Fruit fly (Drosophila melanogaster) whole organism: ENCODE data around the gene CenB1A.
A peak's percentile ranks its signal among the peaks of the same experiment; 100 is the strongest.

Experiments
- CG8478 ChIP-seq: fragments of >200 bp; optimal IDR thresholded peaks from 2 replicates; lab custom pipeline; 2018; ENCODE audit warnings: inconsistent platforms
- Dll ChIP-seq: fragments of >200 bp; optimal IDR thresholded peaks from 2 replicates; lab custom pipeline; 2017
- EcR ChIP-seq, 2 experiments: fragments of >200 bp; optimal IDR thresholded peaks; 2 replicates each; lab custom pipeline; 2017; ENCODE audit warnings: missing biosample characterization in 2 of 2, missing genetic modification characterization in 2 of 2, missing genetic modification reagents in 2 of 2
- pan ChIP-seq: fragments of >200 bp; optimal IDR thresholded peaks from 2 replicates; lab custom pipeline; 2017
- psq ChIP-seq: fragments of >200 bp; optimal IDR thresholded peaks from 2 replicates; lab custom pipeline; 2017
- usp ChIP-seq: fragments of >200 bp; optimal IDR thresholded peaks from 2 replicates; lab custom pipeline; 2017; ENCODE audit warnings: missing biosample characterization, missing genetic modification characterization, mixed read lengths

The CenB1A gene

DNA sequence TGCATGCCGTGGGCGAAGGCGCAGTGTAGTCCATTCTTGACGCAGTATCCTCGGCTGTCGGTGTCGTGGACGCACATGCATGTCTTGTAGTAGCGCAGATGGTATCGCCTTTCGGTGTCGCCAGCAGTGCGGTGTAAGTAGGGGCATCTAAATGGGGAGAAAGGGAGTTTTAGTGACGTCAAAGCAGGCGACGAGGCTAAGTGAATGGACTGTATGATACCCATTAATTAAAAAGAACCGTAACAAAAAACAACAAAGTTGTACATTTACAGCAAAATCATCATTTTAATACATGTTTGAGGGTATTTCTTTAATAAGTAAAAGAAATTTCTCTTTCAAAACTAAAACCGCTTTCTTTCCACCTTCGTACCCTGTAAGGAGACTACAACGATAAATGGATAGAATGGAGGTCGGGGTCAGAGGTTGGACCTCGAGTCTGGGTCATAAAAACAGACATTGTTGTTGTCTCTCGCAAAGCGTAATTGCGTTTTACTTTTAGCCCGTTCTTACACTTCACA is 38.2 kb downstream of the CenB1A start:
- no peak for TF ChIP-seq Dll (lab: Kevin White, UChicago)
- no peak for TF ChIP-seq pan (lab: Kevin White, UChicago)
- TF ChIP-seq usp (GFP tag; lab: Kevin White, UChicago): no peak
- TF ChIP-seq EcR (GFP tag; optimal IDR thresholded peaks at IDR 0.05; lab: Kevin White, UChicago): no peak

DNA sequence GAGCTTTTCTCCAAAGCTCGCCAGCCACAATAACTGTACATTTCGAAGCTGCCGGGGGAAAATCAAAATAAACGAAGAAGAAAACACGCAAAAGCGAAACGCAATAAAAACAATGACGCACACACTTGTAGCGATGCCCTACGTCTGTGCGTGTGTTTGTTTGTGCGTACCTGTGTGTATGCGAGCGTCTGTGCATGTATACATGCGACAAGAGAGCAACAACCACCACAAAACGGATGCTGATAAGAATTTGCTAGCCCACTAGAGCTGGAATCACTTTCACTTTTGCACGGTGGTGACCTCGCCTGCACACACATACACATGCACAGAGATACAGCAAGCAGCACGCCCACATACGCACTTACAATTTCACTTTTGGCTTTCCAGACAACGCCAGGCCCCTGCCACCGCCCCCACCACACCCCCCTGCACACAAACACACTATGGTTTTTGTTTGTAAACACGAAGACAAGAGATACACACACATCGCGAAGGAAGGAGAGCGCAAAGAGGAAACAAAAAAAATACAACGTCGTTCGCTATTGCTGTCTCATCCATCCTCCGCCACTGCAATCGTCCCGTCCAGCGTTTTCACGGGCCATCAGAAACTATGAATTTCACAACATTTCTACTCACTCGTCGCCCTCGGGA is 38.8 kb downstream of the CenB1A start:
- TF ChIP-seq CG8478 (lab: Kevin White, UChicago) (peak; percentile 63), usp (GFP tag; lab: Kevin White, UChicago) (no peak), pan (lab: Kevin White, UChicago) (no peak), EcR (GFP tag; optimal IDR thresholded peaks at IDR 0.05; lab: Kevin White, UChicago) (peak in 1 of 2 experiments; percentile 80), Dll (lab: Kevin White, UChicago) (no peak), psq (lab: Kevin White, UChicago) (no peak)

- TF ChIP-seq usp (GFP tag; lab: Kevin White, UChicago) (no peak), psq (lab: Kevin White, UChicago) (no peak), EcR (GFP tag; optimal IDR thresholded peaks at IDR 0.05; lab: Kevin White, UChicago) (no peak), Dll (lab: Kevin White, UChicago) (no peak), pan (lab: Kevin White, UChicago) (no peak), CG8478 (lab: Kevin White, UChicago) (no peak)
Measured at dm6 chr3R:23157664-23158151, 39.5 kb downstream of the CenB1A start, which contains the start of gene unk. unk (minus strand) TSS chr3R:23157862.

dm6 chr3R:23159289-23159956 is 41.2 kb downstream of the CenB1A start, which contains the start of gene VhaAC39-2:
VhaAC39-2 (minus strand) TSS chr3R:23159316.
- no peak for TF ChIP-seq psq (lab: Kevin White, UChicago)
- TF ChIP-seq Dll (lab: Kevin White, UChicago): no peak
- no peak for TF ChIP-seq pan (lab: Kevin White, UChicago)
- TF ChIP-seq usp (GFP tag; lab: Kevin White, UChicago): no peak
- TF ChIP-seq CG8478 (lab: Kevin White, UChicago): no peak
- TF ChIP-seq EcR (GFP tag; optimal IDR thresholded peaks at IDR 0.05; lab: Kevin White, UChicago): no peak

DNA sequence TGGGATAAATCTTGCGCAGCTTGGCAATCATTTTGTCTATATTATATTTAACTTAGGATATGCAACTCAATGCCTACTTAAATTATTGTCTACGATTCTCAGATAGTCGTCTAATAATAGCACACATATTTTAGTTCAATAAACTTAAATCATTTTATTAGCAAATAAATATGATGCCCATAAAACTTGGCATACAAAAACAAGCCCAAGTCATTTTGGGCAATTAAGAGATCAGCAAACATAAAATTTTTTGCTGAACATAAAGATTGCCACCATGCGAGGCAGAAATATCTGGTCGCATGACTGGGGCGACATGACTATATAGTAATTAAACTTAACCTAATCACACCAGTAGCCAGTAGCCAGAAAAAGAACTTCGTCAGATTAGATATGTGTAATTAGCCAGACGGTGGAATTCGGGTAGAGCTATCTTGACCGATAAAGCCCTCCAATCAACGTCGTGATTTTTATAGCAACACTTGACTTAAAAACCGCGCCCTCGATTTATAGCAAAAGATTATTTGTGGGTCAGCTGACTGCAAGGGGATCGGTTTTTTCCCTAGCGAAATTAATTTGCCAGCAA is 43.2 kb downstream of the CenB1A start, which contains the start of gene CG13829:
CG13829 (minus strand) TSS at position 51 of the 583 bp plus-strand sequence.
- no peak for TF ChIP-seq CG8478 (lab: Kevin White, UChicago)
- no peak for TF ChIP-seq psq (lab: Kevin White, UChicago)
- no peak for TF ChIP-seq Dll (lab: Kevin White, UChicago)

dm6 chr3R:23164134-23164533 is 45.9 kb downstream of the CenB1A start:
- no peak for TF ChIP-seq CG8478 (lab: Kevin White, UChicago)
- TF ChIP-seq EcR (GFP tag; optimal IDR thresholded peaks at IDR 0.05; lab: Kevin White, UChicago): no peak
- no peak for TF ChIP-seq Dll (lab: Kevin White, UChicago)
- no peak for TF ChIP-seq usp (GFP tag; lab: Kevin White, UChicago)
- no peak for TF ChIP-seq psq (lab: Kevin White, UChicago)
- no peak for TF ChIP-seq pan (lab: Kevin White, UChicago)

dm6 chr3R:23164630-23165029 is 46.4 kb downstream of the CenB1A start:
- TF ChIP-seq EcR (GFP tag; optimal IDR thresholded peaks at IDR 0.05; lab: Kevin White, UChicago): no peak
- TF ChIP-seq usp (GFP tag; lab: Kevin White, UChicago): no peak
- TF ChIP-seq CG8478 (lab: Kevin White, UChicago): no peak
- no peak for TF ChIP-seq Dll (lab: Kevin White, UChicago)

DNA sequence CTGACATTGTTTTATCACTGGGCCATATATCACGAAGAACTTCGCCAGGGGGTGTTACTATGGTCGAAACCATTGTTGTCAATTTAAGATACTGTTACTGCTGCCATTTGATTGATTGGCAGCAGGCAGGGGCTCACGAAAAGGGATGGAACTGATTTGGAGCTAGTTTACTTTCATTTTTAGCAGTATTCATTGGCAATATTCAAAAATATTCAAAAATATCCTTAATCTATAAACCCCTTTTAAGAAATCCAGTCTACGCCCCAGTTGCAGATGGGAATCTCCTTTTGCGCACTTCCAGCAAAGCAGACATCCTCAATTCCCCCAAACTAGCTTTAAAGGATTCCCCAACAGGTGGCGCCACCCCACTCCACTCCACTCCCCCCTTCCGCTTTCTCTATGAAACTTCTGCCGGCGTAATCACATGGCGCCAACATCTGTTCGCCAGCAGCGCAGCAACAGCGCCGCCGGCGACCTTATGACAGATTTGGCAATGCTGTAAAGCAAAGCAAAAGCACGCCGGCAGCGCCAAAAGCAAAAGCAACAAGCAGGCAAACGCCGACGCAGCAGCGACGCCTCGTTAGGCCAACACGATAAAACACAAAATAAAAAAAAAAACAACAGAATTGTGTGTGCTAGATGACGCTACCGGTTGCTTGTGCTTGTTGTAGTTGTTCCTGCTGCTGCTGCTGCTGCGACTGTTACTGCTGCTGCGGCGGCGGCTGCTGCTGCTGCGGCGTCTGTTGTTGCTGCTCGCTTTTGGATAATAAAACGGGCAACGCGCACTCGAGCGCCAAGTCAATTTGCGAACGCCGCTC is 49.5 kb downstream of the CenB1A start, which contains the start of gene Irk1:
Irk1 (plus strand) TSS at position 811 of the 818 bp plus-strand sequence.
- TF ChIP-seq usp (GFP tag; lab: Kevin White, UChicago) (no peak), CG8478 (lab: Kevin White, UChicago) (no peak), Dll (lab: Kevin White, UChicago) (no peak), psq (lab: Kevin White, UChicago) (no peak), pan (lab: Kevin White, UChicago) (no peak), EcR (GFP tag; optimal IDR thresholded peaks at IDR 0.05; lab: Kevin White, UChicago) (no peak)

DNA sequence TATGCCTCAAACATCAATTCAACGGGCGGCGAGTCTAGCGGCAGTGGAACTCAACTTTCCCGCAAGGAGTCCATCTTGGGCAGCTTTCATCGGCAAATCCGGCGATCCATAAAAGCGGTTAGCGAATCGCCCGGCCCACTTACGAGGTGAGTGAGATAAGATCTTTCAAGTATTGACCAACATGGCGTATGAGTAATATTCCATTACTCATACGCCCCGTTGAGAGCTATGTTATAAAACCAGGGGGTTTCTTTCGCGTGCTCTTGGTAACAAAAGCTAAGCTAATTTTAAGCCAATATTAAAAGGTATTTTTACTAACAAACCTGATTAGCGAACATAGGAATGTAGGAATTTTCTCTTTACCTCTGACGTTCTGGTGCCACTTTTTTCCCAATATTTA is 52.1 kb downstream of the CenB1A start:
- TF ChIP-seq Dll (lab: Kevin White, UChicago) (no peak), pan (lab: Kevin White, UChicago) (no peak), psq (lab: Kevin White, UChicago) (no peak), EcR (GFP tag; optimal IDR thresholded peaks at IDR 0.05; lab: Kevin White, UChicago) (no peak), CG8478 (lab: Kevin White, UChicago) (no peak), usp (GFP tag; lab: Kevin White, UChicago) (no peak)

DNA sequence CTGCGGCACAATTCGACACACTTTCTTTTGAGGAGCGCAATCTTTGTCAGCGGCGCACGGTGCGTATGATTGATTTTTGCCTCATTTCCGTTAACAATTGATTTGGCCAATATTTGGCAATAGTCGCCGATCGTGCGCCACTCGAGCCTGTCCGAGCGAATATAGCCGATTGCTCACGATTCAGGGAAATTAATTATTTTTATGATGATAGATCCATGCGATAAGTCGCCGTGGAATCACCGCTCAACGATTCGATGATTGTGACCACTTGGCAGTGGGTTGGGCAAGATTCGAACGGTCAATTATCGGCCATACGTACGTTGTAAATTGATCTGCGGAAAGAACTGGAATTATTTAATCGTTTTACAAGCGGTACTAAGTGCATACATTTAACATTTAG is 53.7 kb downstream of the CenB1A start:
- TF ChIP-seq psq (lab: Kevin White, UChicago) (no peak), Dll (lab: Kevin White, UChicago) (no peak), pan (lab: Kevin White, UChicago) (no peak), EcR (GFP tag; optimal IDR thresholded peaks at IDR 0.05; lab: Kevin White, UChicago) (no peak), usp (GFP tag; lab: Kevin White, UChicago) (no peak), CG8478 (lab: Kevin White, UChicago) (no peak)
